Worm (Caenorhabditis elegans): ENCODE measurements around the gene fbxb-105.

DNA sequence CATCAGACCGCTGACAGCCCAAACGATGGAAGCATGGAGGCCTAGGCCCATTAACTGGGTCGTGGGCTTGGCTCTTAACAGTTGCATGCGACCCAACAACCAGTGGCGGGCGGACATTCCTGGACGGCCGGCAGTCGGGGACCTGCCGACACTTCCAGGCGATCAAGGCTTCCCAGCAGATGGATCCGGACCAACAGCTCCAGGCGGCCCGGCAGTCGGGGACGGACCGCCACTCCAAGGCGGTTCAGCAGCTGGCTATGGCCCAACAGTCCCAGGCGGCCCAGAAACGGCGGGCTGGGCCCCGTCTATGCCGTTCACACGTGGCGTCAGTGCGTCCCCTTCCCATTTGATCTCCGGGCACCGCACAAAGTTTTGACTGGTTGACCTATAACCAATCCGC is 29.3 kb downstream of the fbxb-105 start:
- TF ChIP-seq hmbx-1 (tag; optimal IDR thresholded peaks at IDR 0.05) (no peak), sea-1 (GFP tag; conservative IDR thresholded peaks at IDR 0.05) (no peak)
